Fruit fly (Drosophila melanogaster) whole organism, embryonic: ENCODE data around the gene Vps37B.
A peak's percentile ranks its signal among the peaks of the same experiment; 100 is the strongest.

ENCODE experiments used
- CG10565 ChIP-seq: fragments of 200-800 bp; sonication (Bioruptor generic); optimal IDR thresholded peaks from 3 replicates; lab custom pipeline; 2016; ENCODE audit warnings: missing biosample characterization, mild to moderate bottlenecking, missing genetic modification characterization
- CG11085 ChIP-seq: fragments of 200-800 bp; sonication (Bioruptor generic); IDR thresholded peaks from 2 replicates; pipeline ENCODE4 v1.3.6; 2022; ENCODE audit warnings: missing biosample characterization, missing genetic modification characterization
- CG11696 ChIP-seq: fragments of 200-800 bp; sonication (Bioruptor generic); IDR thresholded peaks from 2 replicates; pipeline ENCODE4 v1.3.6; 2022; ENCODE audit warnings: missing biosample characterization, missing genetic modification characterization
- CG12236 ChIP-seq: fragments of 200-800 bp; sonication (Bioruptor generic); optimal IDR thresholded peaks from 2 replicates; lab custom pipeline; 2016; ENCODE audit warnings: missing biosample characterization, missing genetic modification characterization
- CG12744 ChIP-seq: fragments of 200-800 bp; sonication (Bioruptor generic); optimal IDR thresholded peaks from 2 replicates; lab custom pipeline; 2016; ENCODE audit warnings: missing biosample characterization, missing genetic modification characterization
- CG15601 ChIP-seq: fragments of 200-800 bp; sonication (Bioruptor generic); optimal IDR thresholded peaks from 3 replicates; lab custom pipeline; 2019; ENCODE audit warnings: missing biosample characterization, mild to moderate bottlenecking, missing genetic modification characterization, moderate library complexity
- CG1603 ChIP-seq: fragments of 200-800 bp; sonication (Bioruptor generic); optimal IDR thresholded peaks from 2 replicates; lab custom pipeline; 2019; ENCODE audit warnings: missing biosample characterization, mild to moderate bottlenecking, missing genetic modification characterization, moderate library complexity
- CG1647 ChIP-seq: fragments of 200-800 bp; sonication (Bioruptor generic); optimal IDR thresholded peaks from 3 replicates; lab custom pipeline; 2016; ENCODE audit warnings: missing biosample characterization, missing genetic modification characterization
- CG18011 ChIP-seq: fragments of 200-800 bp; sonication (Bioruptor generic); optimal IDR thresholded peaks from 2 replicates; lab custom pipeline; 2017; ENCODE audit warnings: missing biosample characterization, missing genetic modification characterization, mild to moderate bottlenecking, moderate library complexity, missing genotype
- CG3163 ChIP-seq: fragments of 200-800 bp; sonication (Bioruptor generic); optimal IDR thresholded peaks from 3 replicates; lab custom pipeline; 2016; ENCODE audit warnings: missing biosample characterization, missing genetic modification characterization
- CG34376 ChIP-seq: fragments of 200-800 bp; sonication (Bioruptor generic); optimal IDR thresholded peaks from 2 replicates; lab custom pipeline; 2018; ENCODE audit warnings: missing biosample characterization, mild to moderate bottlenecking, missing genetic modification characterization
- CG34422 ChIP-seq: fragments of 200-800 bp; sonication (Bioruptor generic); IDR thresholded peaks from 3 replicates; pipeline ENCODE4 v1.3.6; 2022; ENCODE audit warnings: missing biosample characterization, missing genetic modification characterization
- CG4282 ChIP-seq: fragments of 200-800 bp; sonication (Bioruptor generic); optimal IDR thresholded peaks from 2 replicates; lab custom pipeline; 2016; ENCODE audit warnings: missing biosample characterization, missing genetic modification characterization
- CG6654 ChIP-seq: fragments of 200-800 bp; sonication (Bioruptor generic); optimal IDR thresholded peaks from 2 replicates; lab custom pipeline; 2017; ENCODE audit warnings: missing biosample characterization, mild to moderate bottlenecking, missing genetic modification characterization
- CG7745 ChIP-seq: fragments of 200-800 bp; sonication (Bioruptor generic); optimal IDR thresholded peaks from 2 replicates; lab custom pipeline; 2018; ENCODE audit warnings: missing biosample characterization, mild to moderate bottlenecking, missing genetic modification characterization, moderate library complexity
- CG7786 ChIP-seq: fragments of 200-800 bp; sonication (Bioruptor generic); optimal IDR thresholded peaks from 2 replicates; lab custom pipeline; 2016; ENCODE audit warnings: missing biosample characterization, missing genetic modification characterization
- CG8281 ChIP-seq: fragments of 200-800 bp; sonication (Bioruptor generic); optimal IDR thresholded peaks from 2 replicates; lab custom pipeline; 2018; ENCODE audit warnings: missing biosample characterization, mild to moderate bottlenecking, missing genetic modification characterization, moderate library complexity
- CG9727 ChIP-seq: fragments of 200-800 bp; sonication (Bioruptor generic); optimal IDR thresholded peaks from 3 replicates; lab custom pipeline; 2017; ENCODE audit warnings: missing biosample characterization, mild to moderate bottlenecking, missing genetic modification characterization
- Drgx ChIP-seq: fragments of 200-800 bp; sonication (Bioruptor generic); IDR thresholded peaks from 2 replicates; pipeline ENCODE4 v1.3.6; 2022; ENCODE audit warnings: missing biosample characterization, missing genetic modification characterization
- HLH4C ChIP-seq: fragments of 200-800 bp; sonication (Bioruptor generic); IDR thresholded peaks from 3 replicates; pipeline ENCODE4 v1.3.6; 2022; ENCODE audit warnings: missing biosample characterization, missing genetic modification characterization; ENCODE audit not compliant: partially characterized antibody
- Hmx ChIP-seq: fragments of 200-800 bp; sonication (Bioruptor generic); optimal IDR thresholded peaks from 2 replicates; lab custom pipeline; 2016; ENCODE audit warnings: missing biosample characterization, missing genetic modification characterization
- Hr78 ChIP-seq, 2 experiments: fragments of 200-800 bp in 1 of 2; fragments of >200 bp in 1 of 2; sonication (Bioruptor generic) in 1 of 2; optimal IDR thresholded peaks; 2 replicates each; lab custom pipeline; 2017 to 2019; ENCODE audit warnings: missing biosample characterization in 2 of 2, missing genetic modification characterization in 2 of 2, mild to moderate bottlenecking in 1 of 2, moderate library complexity in 1 of 2
- Hsf ChIP-seq: fragments of 200-800 bp; sonication (Bioruptor generic); optimal IDR thresholded peaks from 3 replicates; lab custom pipeline; 2016; ENCODE audit warnings: missing biosample characterization, missing genetic modification characterization
- Lhr ChIP-seq: fragments of 200-800 bp; sonication (Bioruptor generic); optimal IDR thresholded peaks from 3 replicates; lab custom pipeline; 2017; ENCODE audit warnings: mild to moderate bottlenecking, missing biosample characterization, missing genetic modification reagents, missing genetic modification characterization
- Lpt ChIP-seq: fragments of >200 bp; optimal IDR thresholded peaks from 2 replicates; lab custom pipeline; 2018; ENCODE audit warnings: missing biosample characterization, missing genetic modification characterization
- Mes4 ChIP-seq: fragments of 200-800 bp; sonication (Bioruptor generic); optimal IDR thresholded peaks from 2 replicates; lab custom pipeline; 2016; ENCODE audit warnings: missing biosample characterization, missing genetic modification characterization
- Nf-YB ChIP-seq: fragments of 200-800 bp; sonication (Bioruptor generic); optimal IDR thresholded peaks from 3 replicates; lab custom pipeline; 2019; ENCODE audit warnings: missing biosample characterization, mild to moderate bottlenecking, missing genetic modification characterization, moderate library complexity
- PHDP ChIP-seq: fragments of 200-800 bp; sonication (Bioruptor generic); optimal IDR thresholded peaks from 3 replicates; lab custom pipeline; 2018; ENCODE audit warnings: missing biosample characterization, mild to moderate bottlenecking, missing genetic modification characterization, moderate library complexity
- Pdp1 ChIP-seq, 2 experiments: fragments of 200-800 bp; sonication (Bioruptor generic); optimal IDR thresholded peaks; 3 replicates each; lab custom pipeline; 2016; ENCODE audit warnings: missing biosample characterization in 2 of 2, missing genetic modification characterization in 2 of 2, mild to moderate bottlenecking in 1 of 2, moderate library complexity in 1 of 2
- Ptx1 ChIP-seq: fragments of 200-800 bp; sonication (Bioruptor generic); IDR thresholded peaks from 2 replicates; pipeline ENCODE4 v1.3.6; 2022; ENCODE audit warnings: missing biosample characterization, missing genetic modification characterization
- Xrp1 ChIP-seq: fragments of 200-800 bp; sonication (Bioruptor generic); IDR thresholded peaks from 2 replicates; pipeline ENCODE4 v1.3.6; 2022; ENCODE audit warnings: missing biosample characterization, missing genetic modification characterization
- bcd ChIP-seq: fragments of 200-800 bp; sonication (Bioruptor generic); optimal IDR thresholded peaks from 2 replicates; lab custom pipeline; 2017; ENCODE audit warnings: missing biosample characterization, mild to moderate bottlenecking, missing genetic modification characterization
- ci ChIP-seq: fragments of 200-800 bp; sonication (Bioruptor generic); IDR thresholded peaks from 3 replicates; pipeline ENCODE4 v1.3.6; 2022; ENCODE audit warnings: missing biosample characterization, missing genetic modification characterization
- croc ChIP-seq: fragments of 200-800 bp; sonication (Bioruptor generic); conservative IDR thresholded peaks from 3 replicates; pipeline ENCODE4 v1.3.6; 2022; ENCODE audit warnings: missing biosample characterization, missing genetic modification characterization
- cwo ChIP-seq: fragments of 200-800 bp; sonication (Bioruptor generic); optimal IDR thresholded peaks from 3 replicates; lab custom pipeline; 2017; ENCODE audit warnings: missing biosample characterization, missing genetic modification characterization, mild to moderate bottlenecking, moderate library complexity, missing genetic modification reagents
- emc ChIP-seq: fragments of 200-800 bp; sonication (Bioruptor generic); optimal IDR thresholded peaks from 2 replicates; lab custom pipeline; 2016; ENCODE audit warnings: missing biosample characterization, missing genetic modification characterization
- eve ChIP-seq, 2 experiments: fragments of >200 bp; optimal IDR thresholded peaks; 2 replicates each; lab custom pipeline; 2017; ENCODE audit warnings: missing biosample characterization in 2 of 2, missing genetic modification characterization in 2 of 2
- ftz-f1 ChIP-seq: fragments of 200-800 bp; sonication (Bioruptor generic); optimal IDR thresholded peaks from 2 replicates; lab custom pipeline; 2016; ENCODE audit warnings: missing biosample characterization, missing genetic modification characterization
- grau ChIP-seq: fragments of 200-800 bp; optimal IDR thresholded peaks from 3 replicates; lab custom pipeline; 2019; ENCODE audit warnings: missing biosample characterization, mild to moderate bottlenecking, missing genetic modification characterization, moderate library complexity
- grn ChIP-seq: fragments of 200-800 bp; sonication (Bioruptor generic); optimal IDR thresholded peaks from 3 replicates; lab custom pipeline; 2017; ENCODE audit warnings: missing biosample characterization, missing genetic modification characterization
- insv ChIP-seq, 2 experiments: fragments of 200-800 bp; sonication (Bioruptor generic); optimal IDR thresholded peaks; 3 replicates each; lab custom pipeline; 2016 to 2018; ENCODE audit warnings: missing biosample characterization in 2 of 2, missing genetic modification characterization in 2 of 2
- kni ChIP-seq: fragments of 200-800 bp; sonication (Bioruptor generic); optimal IDR thresholded peaks from 3 replicates; lab custom pipeline; 2017; ENCODE audit warnings: mild to moderate bottlenecking, missing biosample characterization, missing genetic modification reagents, missing genetic modification characterization
- lab ChIP-seq: fragments of 200-800 bp; sonication (Bioruptor generic); optimal IDR thresholded peaks from 3 replicates; lab custom pipeline; 2017; ENCODE audit warnings: missing biosample characterization, missing genetic modification characterization, mild to moderate bottlenecking, moderate library complexity, missing genetic modification reagents
- mld ChIP-seq: fragments of 200-800 bp; sonication (Bioruptor generic); IDR thresholded peaks from 3 replicates; pipeline ENCODE4 v1.3.6; 2022; ENCODE audit warnings: missing biosample characterization, missing genetic modification characterization; ENCODE audit not compliant: partially characterized antibody
- nerfin-2 ChIP-seq: fragments of 200-800 bp; sonication (Bioruptor generic); IDR thresholded peaks from 2 replicates; pipeline ENCODE4 v1.3.6; 2022; ENCODE audit warnings: missing biosample characterization, missing genetic modification characterization; ENCODE audit not compliant: partially characterized antibody
- peb ChIP-seq: fragments of 200-800 bp; sonication (Bioruptor generic); IDR thresholded peaks from 2 replicates; pipeline ENCODE4 v1.3.6; 2022; ENCODE audit warnings: missing biosample characterization, missing genetic modification characterization
- sens ChIP-seq: fragments of 200-800 bp; sonication (Bioruptor generic); peaks from one replicate; lab custom pipeline; 2016; ENCODE audit warnings: missing biosample characterization, missing genetic modification characterization
- sisA ChIP-seq: fragments of 200-800 bp; sonication (Bioruptor generic); IDR thresholded peaks from 2 replicates; pipeline ENCODE4 v1.3.6; 2022; ENCODE audit warnings: missing biosample characterization, missing genetic modification characterization
- wor ChIP-seq: fragments of 200-800 bp; sonication (Bioruptor generic); IDR thresholded peaks from 2 replicates; pipeline ENCODE4 v1.3.6; 2022; ENCODE audit warnings: missing biosample characterization, missing genetic modification characterization

The Vps37B gene

DNA sequence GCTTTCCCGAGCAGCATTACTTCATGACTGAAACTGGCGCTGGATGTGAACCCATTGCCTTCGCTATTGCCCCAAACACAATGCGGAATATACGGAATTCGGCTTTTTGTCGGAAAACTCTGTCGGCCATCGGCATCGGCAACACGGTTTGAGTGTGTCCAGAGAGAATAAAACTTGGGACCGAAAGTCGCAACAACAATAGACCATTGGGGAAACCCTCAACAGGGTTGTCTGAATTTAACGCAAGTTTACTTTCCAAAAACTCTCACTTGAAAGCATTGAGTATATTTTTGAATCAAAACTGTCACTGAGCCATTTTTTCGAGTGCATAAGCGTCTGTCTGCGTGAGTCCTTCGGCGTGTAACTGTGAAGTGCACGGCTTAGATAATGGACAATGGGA lies 27.7 kb upstream of the Vps37B start (continued):
- TF ChIP-seq Lpt (GFP tag; lab: Kevin White, UChicago): no peak
- TF ChIP-seq emc (GFP tag; lab: Kevin White, UChicago): no peak
- TF ChIP-seq CG7786 (GFP tag; lab: Kevin White, UChicago): peak; percentile 72
- peak; percentile 34 for TF ChIP-seq CG1647 (GFP tag; lab: Kevin White, UChicago)

DNA sequence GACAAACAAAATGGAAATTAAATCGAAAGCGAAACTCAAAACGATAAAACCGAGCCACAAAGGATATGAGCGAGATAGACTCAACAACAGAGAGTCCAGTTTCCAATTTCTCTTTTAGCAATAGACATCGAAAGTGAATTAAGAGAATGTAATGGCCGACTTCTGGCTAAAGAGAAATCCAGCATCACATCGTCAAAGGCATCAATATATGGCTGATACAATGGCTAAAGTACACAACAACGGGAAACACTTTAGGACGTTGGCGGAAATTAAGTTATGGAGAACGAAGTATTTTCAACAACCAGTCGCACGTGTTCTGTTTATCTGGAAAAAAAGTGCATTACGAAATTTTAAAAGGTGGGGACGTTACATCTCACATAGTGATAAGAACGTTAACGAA lies 26.4 kb upstream of the Vps37B start:
- TF ChIP-seq eve (GFP tag; optimal IDR thresholded peaks at IDR 0.05; lab: Kevin White, UChicago): peak in 1 of 2 experiments; percentile 59
- TF ChIP-seq CG3163: peak; percentile 67
- TF ChIP-seq CG9727 (GFP tag; lab: Kevin White, UChicago): no peak
- no peak for TF ChIP-seq Hsf (GFP tag; lab: Kevin White, UChicago)
- TF ChIP-seq Lhr: no peak
- no peak for TF ChIP-seq wor (GFP tag; lab: Robert Waterston, UW)
- no peak for TF ChIP-seq grau
- TF ChIP-seq CG8281 (tag; lab: Kevin White, UChicago): no peak
- no peak for TF ChIP-seq sisA (GFP tag; lab: Robert Waterston, UW)
- no peak for TF ChIP-seq Drgx
- no peak for TF ChIP-seq CG34376 (GFP tag; lab: Kevin White, UChicago)
- no peak for TF ChIP-seq CG12236 (GFP tag; lab: Kevin White, UChicago)
- no peak for TF ChIP-seq Mes4 (GFP tag; lab: Kevin White, UChicago)
- TF ChIP-seq cwo: peak; percentile 6
- peak in 1 of 2 experiments; percentile 31 for TF ChIP-seq Pdp1 (GFP tag; optimal IDR thresholded peaks at IDR 0.05; lab: Kevin White, UChicago)
- 0 out of 3 replicates have a peak, but pooled peaks have one; percentile 16 for TF ChIP-seq CG34422 (GFP tag; lab: Robert Waterston, UW)
- TF ChIP-seq croc (GFP tag; lab: Robert Waterston, UW): no peak
- TF ChIP-seq PHDP (tag; lab: Kevin White, UChicago): no peak
- no peak for TF ChIP-seq bcd (GFP tag; lab: Kevin White, UChicago)
- no peak for TF ChIP-seq ci (GFP tag; lab: Robert Waterston, UW)
- no peak for TF ChIP-seq CG12744 (GFP tag; lab: Kevin White, UChicago)
- no peak for TF ChIP-seq CG11085 (GFP tag; lab: Robert Waterston, UW)

DNA sequence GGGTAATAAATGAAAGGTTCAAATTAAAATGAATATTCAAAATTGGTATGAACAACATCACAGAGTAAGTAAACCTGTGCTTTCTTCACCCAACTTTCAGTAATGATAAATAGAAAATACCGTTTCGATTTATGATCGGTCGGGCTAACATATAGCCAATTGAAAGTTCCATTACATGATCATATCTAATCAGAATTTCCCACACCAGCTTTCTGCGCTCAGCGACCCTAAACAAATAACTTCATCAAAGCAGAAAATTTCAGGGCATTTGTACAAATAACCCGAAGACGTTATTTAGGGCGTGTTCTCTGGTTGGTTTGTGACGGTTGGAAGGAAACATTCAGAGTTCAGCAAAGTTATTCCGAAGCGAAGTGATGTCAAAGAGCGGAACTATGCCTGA lies 22.2 kb upstream of the Vps37B start:
- TF ChIP-seq CG7745 (tag; lab: Kevin White, UChicago) (peak; percentile 8), HLH4C (GFP tag; lab: Robert Waterston, UW) (no peak), kni (GFP tag; lab: Kevin White, UChicago) (peak; percentile 17), CG15601 (tag; lab: Kevin White, UChicago) (peak; percentile 5), CG1603 (no peak), Ptx1 (GFP tag; lab: Robert Waterston, UW) (no peak), Pdp1 (GFP tag; optimal IDR thresholded peaks at IDR 0.05; lab: Kevin White, UChicago) (peak in 1 of 2 experiments; percentile 13), peb (GFP tag; lab: Robert Waterston, UW) (no peak), ftz-f1 (no peak), CG11696 (GFP tag; lab: Robert Waterston, UW) (no peak), CG4282 (no peak), grn (GFP tag; lab: Kevin White, UChicago) (peak; percentile 21), CG10565 (GFP tag; lab: Kevin White, UChicago) (no peak), insv (GFP tag; optimal IDR thresholded peaks at IDR 0.05; lab: Kevin White, UChicago) (peak in 1 of 2 experiments; percentile 6), CG6654 (no peak), sens (GFP tag; lab: Kevin White, UChicago) (peak; percentile 79), Hmx (GFP tag; lab: Kevin White, UChicago) (no peak), Xrp1 (0 out of 2 replicates have a peak, but pooled peaks have one; percentile 20), Hr78 (GFP tag; optimal IDR thresholded peaks at IDR 0.05; lab: Kevin White, UChicago) (peak in 1 of 2 experiments; percentile 51), Nf-YB (GFP tag; lab: Kevin White, UChicago) (peak; percentile 24), lab (GFP tag; lab: Kevin White, UChicago) (peak; percentile 8), nerfin-2 (GFP tag; lab: Robert Waterston, UW) (no peak), mld (GFP tag; lab: Robert Waterston, UW) (no peak), CG18011 (GFP tag; lab: Kevin White, UChicago) (no peak)
